Fruit fly (Drosophila melanogaster) whole organism, wandering third instar larva: ENCODE results near the gene jvl.

Experiments used
- Abd-B ChIP-seq: fragments of >200 bp; optimal IDR thresholded peaks from 2 replicates; lab custom pipeline; 2017; ENCODE audit warnings: missing biosample characterization, missing genetic modification characterization
- CG32264 ChIP-seq: fragments of 200-800 bp; sonication (Bioruptor generic); optimal IDR thresholded peaks from 2 replicates; lab custom pipeline; 2016; ENCODE audit warnings: missing biosample characterization, missing genetic modification characterization
- CG9705 ChIP-seq: fragments of 200-800 bp; sonication (Bioruptor generic); optimal IDR thresholded peaks from 2 replicates; lab custom pipeline; 2018; ENCODE audit warnings: missing biosample characterization, mild to moderate bottlenecking, missing genetic modification characterization
- CrebA ChIP-seq: fragments of 200-800 bp; sonication (Bioruptor generic); optimal IDR thresholded peaks from 2 replicates; lab custom pipeline; 2016; ENCODE audit warnings: missing biosample characterization, mild to moderate bottlenecking, missing genetic modification characterization, borderline replicate concordance
- Dfd ChIP-seq: fragments of >200 bp; optimal IDR thresholded peaks from 2 replicates; lab custom pipeline; 2017; ENCODE audit warnings: missing biosample characterization, missing genetic modification characterization
- Dif ChIP-seq: fragments of 200-275, 200-300 bp; sonication (Bioruptor generic); optimal IDR thresholded peaks from 2 replicates; lab custom pipeline; 2018; ENCODE audit warnings: missing biosample characterization, missing genetic modification characterization; ENCODE audit not compliant: partially characterized antibody
- GATAd ChIP-seq: sonication (Bioruptor generic); optimal IDR thresholded peaks from 2 replicates; lab custom pipeline; 2016; ENCODE audit warnings: missing biosample characterization, missing genetic modification characterization
- HLH106 ChIP-seq: fragments of 200-800 bp; optimal IDR thresholded peaks from 3 replicates; lab custom pipeline; 2019; ENCODE audit warnings: missing biosample characterization, mild to moderate bottlenecking, missing genetic modification characterization, moderate library complexity
- Hnf4 ChIP-seq: fragments of 200-800 bp; sonication (Bioruptor generic); optimal IDR thresholded peaks from 2 replicates; lab custom pipeline; 2016; ENCODE audit warnings: missing biosample characterization, mild to moderate bottlenecking, missing genetic modification characterization
- Hr78 ChIP-seq: fragments of >200 bp; optimal IDR thresholded peaks from 2 replicates; lab custom pipeline; 2017; ENCODE audit warnings: missing biosample characterization, missing genetic modification characterization
- Hr83 ChIP-seq: fragments of 200-300 bp; sonication (Bioruptor generic); optimal IDR thresholded peaks from 2 replicates; lab custom pipeline; 2016; ENCODE audit warnings: missing biosample characterization, mild to moderate bottlenecking, missing genetic modification characterization, moderate library complexity; ENCODE audit not compliant: poor library complexity, severe bottlenecking
- Jra ChIP-seq: sonication (Bioruptor generic); optimal IDR thresholded peaks from 2 replicates; lab custom pipeline; 2016; ENCODE audit warnings: missing biosample characterization, missing genetic modification characterization
- Myc ChIP-seq: fragments of >200 bp; optimal IDR thresholded peaks from 2 replicates; lab custom pipeline; 2017
- N ChIP-seq: fragments of >200 bp; optimal IDR thresholded peaks from 2 replicates; lab custom pipeline; 2018; ENCODE audit warnings: missing biosample characterization, missing external identifiers, missing genetic modification characterization
- OdsH ChIP-seq: fragments of 200-800 bp; sonication (Bioruptor generic); optimal IDR thresholded peaks from 2 replicates; lab custom pipeline; 2016; ENCODE audit warnings: missing biosample characterization, mild to moderate bottlenecking, missing genetic modification characterization
- Rel ChIP-seq, 2 experiments: fragments of 200-800 bp; sonication (Bioruptor generic) in 1 of 2; optimal IDR thresholded peaks; 2 replicates in 1 of 2; 3 replicates in 1 of 2; lab custom pipeline; 2016 to 2019; ENCODE audit warnings: mild to moderate bottlenecking in 2 of 2, missing biosample characterization in 2 of 2, missing genetic modification characterization in 2 of 2, moderate library complexity in 1 of 2
- Sp1 ChIP-seq: fragments of 200-800 bp; sonication (Bioruptor generic); optimal IDR thresholded peaks from 3 replicates; lab custom pipeline; 2019; ENCODE audit warnings: missing biosample characterization, mild to moderate bottlenecking, missing genetic modification characterization, moderate library complexity
- Vsx2 ChIP-seq: fragments of 200-300, 225-300 bp; sonication (Bioruptor generic); optimal IDR thresholded peaks from 2 replicates; lab custom pipeline; 2018; ENCODE audit warnings: missing biosample characterization, missing genetic modification characterization; ENCODE audit not compliant: partially characterized antibody
- br ChIP-seq: fragments of 200-800 bp; sonication (Bioruptor generic); optimal IDR thresholded peaks from 2 replicates; lab custom pipeline; 2016; ENCODE audit warnings: missing biosample characterization, missing genetic modification characterization
- brk ChIP-seq: fragments of 200-800 bp; sonication (Bioruptor generic); optimal IDR thresholded peaks from 2 replicates; lab custom pipeline; 2016; ENCODE audit warnings: missing biosample characterization, mild to moderate bottlenecking, missing genetic modification characterization
- dl ChIP-seq, 2 experiments: fragments of 175-275, 200-275 bp in 1 of 2; fragments of 200-275 bp in 1 of 2; sonication (Bioruptor generic); optimal IDR thresholded peaks; lab custom pipeline; 2018; ENCODE audit warnings: mild to moderate bottlenecking in 2 of 2, missing biosample characterization in 2 of 2, missing genetic modification characterization in 2 of 2, moderate library complexity in 2 of 2; ENCODE audit not compliant: partially characterized antibody in 2 of 2, insufficient read depth in 1 of 2
- dsf ChIP-seq: sonication (Bioruptor generic); optimal IDR thresholded peaks from 2 replicates; lab custom pipeline; 2016; ENCODE audit warnings: missing biosample characterization, missing genetic modification characterization, borderline replicate concordance
- ey ChIP-seq: fragments of 200-800 bp; sonication (Bioruptor generic); optimal IDR thresholded peaks from 2 replicates; lab custom pipeline; 2016; ENCODE audit warnings: missing biosample characterization, missing genetic modification characterization
- foxo ChIP-seq, 2 experiments: fragments of 200-800 bp; sonication (Bioruptor generic); optimal IDR thresholded peaks; 2 replicates in 1 of 2; 3 replicates in 1 of 2; lab custom pipeline; 2016 to 2017; ENCODE audit warnings: missing biosample characterization in 2 of 2, missing genetic modification characterization in 2 of 2
- fru ChIP-seq: fragments of 200-800 bp; sonication (Bioruptor generic); optimal IDR thresholded peaks from 3 replicates; lab custom pipeline; 2016; ENCODE audit warnings: missing biosample characterization, mild to moderate bottlenecking, missing genetic modification characterization
- h ChIP-seq: fragments of 200-800 bp; sonication (Bioruptor generic); optimal IDR thresholded peaks from 3 replicates; lab custom pipeline; 2016; ENCODE audit warnings: missing biosample characterization, mild to moderate bottlenecking, missing genetic modification characterization
- lola ChIP-seq: fragments of >200 bp; optimal IDR thresholded peaks from 2 replicates; lab custom pipeline; 2017; ENCODE audit warnings: missing biosample characterization, missing genetic modification characterization
- pan ChIP-seq: fragments of >200 bp; optimal IDR thresholded peaks from 2 replicates; lab custom pipeline; 2017
- psq ChIP-seq: fragments of 200-800 bp; sonication (Bioruptor generic); optimal IDR thresholded peaks from 3 replicates; lab custom pipeline; 2017; ENCODE audit warnings: missing biosample characterization, mild to moderate bottlenecking, missing genetic modification characterization, moderate library complexity
- rgr ChIP-seq: fragments of 200-800 bp; sonication (Bioruptor generic); optimal IDR thresholded peaks from 3 replicates; lab custom pipeline; 2016; ENCODE audit warnings: missing biosample characterization, mild to moderate bottlenecking, missing genetic modification characterization
- sage ChIP-seq: fragments of 200-800 bp; sonication (Bioruptor generic); optimal IDR thresholded peaks from 2 replicates; lab custom pipeline; 2016; ENCODE audit warnings: missing biosample characterization, mild to moderate bottlenecking, missing genetic modification characterization
- sv ChIP-seq: fragments of 200-800 bp; sonication (Bioruptor generic); optimal IDR thresholded peaks from 3 replicates; lab custom pipeline; 2016; ENCODE audit warnings: missing biosample characterization, missing genetic modification characterization
- tai ChIP-seq: sonication (Bioruptor generic); optimal IDR thresholded peaks from 2 replicates; lab custom pipeline; 2016; ENCODE audit warnings: missing biosample characterization, missing genetic modification characterization
- usp ChIP-seq: fragments of >200 bp; optimal IDR thresholded peaks from 2 replicates; lab custom pipeline; 2017; ENCODE audit warnings: missing biosample characterization, missing genetic modification characterization
- woc ChIP-seq: sonication (Bioruptor generic); optimal IDR thresholded peaks from 2 replicates; lab custom pipeline; 2016; ENCODE audit warnings: missing biosample characterization, mild to moderate bottlenecking, missing genetic modification characterization

Gene jvl

dm6 chr3R:14747259-14747856, 6.0 kb downstream of the jvl start:
- TF ChIP-seq tai (GFP tag; lab: Kevin White, UChicago) (no peak), sage (GFP tag; lab: Kevin White, UChicago) (no peak), usp (GFP tag; lab: Kevin White, UChicago) (no peak), Myc (lab: Kevin White, UChicago) (no peak), h (GFP tag; lab: Kevin White, UChicago) (no peak), pan (no peak), CrebA (GFP tag; lab: Kevin White, UChicago) (no peak), Hr83 (GFP tag; lab: Kevin White, UChicago) (no peak), Rel (GFP tag; optimal IDR thresholded peaks at IDR 0.05; lab: Kevin White, UChicago) (no peak), Rel (tag; optimal IDR thresholded peaks at IDR 0.05; lab: Kevin White, UChicago) (no peak), N (no peak), Hnf4 (GFP tag; lab: Kevin White, UChicago) (no peak), br (GFP tag; lab: Kevin White, UChicago) (no peak), dl (GFP tag; optimal IDR thresholded peaks at IDR 0.05; lab: Kevin White, UChicago; ENCODE audit: insufficient read depth in 1 of 2, partially characterized antibody in 2 of 2) (no peak), woc (GFP tag; lab: Kevin White, UChicago) (no peak), brk (GFP tag; lab: Kevin White, UChicago) (no peak)
- TF ChIP-seq, all 38 proteins: peak for 0

dm6 chr3R:14747915-14748314, 6.5 kb downstream of the jvl start:
- TF ChIP-seq CG9705 (GFP tag; lab: Kevin White, UChicago) (no peak), dsf (GFP tag; lab: Kevin White, UChicago) (no peak), Jra (no peak), h (GFP tag; lab: Kevin White, UChicago) (no peak), N (no peak), sv (GFP tag; lab: Kevin White, UChicago) (no peak), Hr78 (GFP tag; lab: Kevin White, UChicago) (no peak), OdsH (GFP tag; lab: Kevin White, UChicago) (no peak), Hnf4 (GFP tag; lab: Kevin White, UChicago) (no peak), fru (GFP tag; lab: Kevin White, UChicago) (no peak), pan (no peak), rgr (GFP tag; lab: Kevin White, UChicago) (no peak), sage (GFP tag; lab: Kevin White, UChicago) (no peak), foxo (GFP tag; optimal IDR thresholded peaks at IDR 0.05; lab: Kevin White, UChicago) (no peak), HLH106 (tag; lab: Kevin White, UChicago) (no peak)
- TF ChIP-seq, all 38 proteins: peak for 0

- no peak for TF ChIP-seq ey
- peak in 1 of 2 experiments; percentile 5 for TF ChIP-seq dl (GFP tag; optimal IDR thresholded peaks at IDR 0.05; lab: Kevin White, UChicago; ENCODE audit: insufficient read depth in 1 of 2, partially characterized antibody in 2 of 2)
- no peak for TF ChIP-seq tai (GFP tag; lab: Kevin White, UChicago)
These were observed 7.1 kb downstream of the jvl start for dm6 chr3R:14748323-14749076.

dm6 chr3R:14749077-14749798, 7.9 kb downstream of the jvl start:
- TF ChIP-seq Abd-B (no peak), Sp1 (GFP tag; lab: Kevin White, UChicago) (peak; percentile 69), Hnf4 (GFP tag; lab: Kevin White, UChicago) (peak; percentile 63), sv (GFP tag; lab: Kevin White, UChicago) (peak; percentile 26), brk (GFP tag; lab: Kevin White, UChicago) (peak; percentile 33), OdsH (GFP tag; lab: Kevin White, UChicago) (peak; percentile 58), h (GFP tag; lab: Kevin White, UChicago) (peak; percentile 72), foxo (GFP tag; optimal IDR thresholded peaks at IDR 0.05; lab: Kevin White, UChicago) (peak in 1 of 2 experiments; percentile 42), dsf (GFP tag; lab: Kevin White, UChicago) (no peak), usp (GFP tag; lab: Kevin White, UChicago) (no peak), N (no peak), Hr83 (GFP tag; lab: Kevin White, UChicago) (peak; percentile 12), HLH106 (tag; lab: Kevin White, UChicago) (peak; percentile 3), GATAd (GFP tag; lab: Kevin White, UChicago) (no peak), pan (no peak), fru (GFP tag; lab: Kevin White, UChicago) (peak; percentile 59), Dif (GFP tag; lab: Kevin White, UChicago) (peak; percentile 94), Hr78 (GFP tag; lab: Kevin White, UChicago) (no peak), Dfd (no peak), psq (GFP tag; lab: Kevin White, UChicago) (peak; percentile 44), Jra (peak; percentile 73), ey (peak; percentile 23), rgr (GFP tag; lab: Kevin White, UChicago) (peak; percentile 58), Vsx2 (GFP tag; lab: Kevin White, UChicago) (peak; percentile 87), CG32264 (GFP tag; lab: Kevin White, UChicago) (no peak), lola (GFP tag; lab: Kevin White, UChicago) (no peak), br (GFP tag; lab: Kevin White, UChicago) (peak; percentile 65), Rel (GFP tag; optimal IDR thresholded peaks at IDR 0.05; lab: Kevin White, UChicago) (no peak), Rel (tag; optimal IDR thresholded peaks at IDR 0.05; lab: Kevin White, UChicago) (peak; percentile 31), Myc (lab: Kevin White, UChicago) (no peak), sage (GFP tag; lab: Kevin White, UChicago) (peak; percentile 2)
